Fruit fly (Drosophila melanogaster) whole organism, embryonic: Measurements from ENCODE around the gene Glut1.

ENCODE experiments used
- Aef1 ChIP-seq: fragments of 200-800 bp; sonication (Bioruptor generic); IDR thresholded peaks from 3 replicates; pipeline ENCODE4 v1.3.6; 2022; ENCODE audit warnings: missing biosample characterization, missing genetic modification characterization
- Bdp1 ChIP-seq: fragments of 200-800 bp; sonication (Bioruptor generic); optimal IDR thresholded peaks from 3 replicates; lab custom pipeline; 2016; ENCODE audit warnings: missing biosample characterization, missing genetic modification characterization
- C15 ChIP-seq: fragments of 200-800 bp; sonication (Bioruptor generic); IDR thresholded peaks from 3 replicates; pipeline ENCODE4 v1.3.6; 2022; ENCODE audit warnings: missing biosample characterization, missing genetic modification characterization
- CG10462 ChIP-seq: fragments of 200-800 bp; sonication (Bioruptor generic); optimal IDR thresholded peaks from 2 replicates; lab custom pipeline; 2016; ENCODE audit warnings: missing biosample characterization, missing genetic modification characterization
- CG11093 ChIP-seq: fragments of 200-800 bp; sonication (Bioruptor generic); IDR thresholded peaks from 3 replicates; pipeline ENCODE4 v1.3.6; 2022; ENCODE audit warnings: missing biosample characterization, missing genetic modification characterization
- CG11560 ChIP-seq: fragments of 200-800 bp; sonication (Bioruptor generic); IDR thresholded peaks from 3 replicates; pipeline ENCODE4 v1.3.6; 2022; ENCODE audit warnings: missing biosample characterization, missing genetic modification characterization
- CG11695 ChIP-seq: fragments of 200-800 bp; sonication (Bioruptor generic); IDR thresholded peaks from 3 replicates; pipeline ENCODE4 v1.3.6; 2022; ENCODE audit warnings: missing biosample characterization, missing genetic modification characterization
- CG11723 ChIP-seq: fragments of 200-800 bp; sonication (Bioruptor generic); optimal IDR thresholded peaks from 2 replicates; lab custom pipeline; 2017; ENCODE audit warnings: missing biosample characterization, mild to moderate bottlenecking, missing genetic modification characterization
- CG12071 ChIP-seq: fragments of 200-800 bp; sonication (Bioruptor generic); optimal IDR thresholded peaks from 3 replicates; lab custom pipeline; 2018; ENCODE audit warnings: missing biosample characterization, mild to moderate bottlenecking, missing genetic modification characterization
- CG1233 ChIP-seq: fragments of 200-800 bp; sonication (Bioruptor generic); optimal IDR thresholded peaks from 4 replicates; lab custom pipeline; 2018; ENCODE audit warnings: missing biosample characterization, mild to moderate bottlenecking, missing genetic modification characterization
- CG13123 ChIP-seq: fragments of 200-800 bp; sonication (Bioruptor generic); optimal IDR thresholded peaks from 2 replicates; lab custom pipeline; 2016; ENCODE audit warnings: missing biosample characterization, missing genetic modification characterization
- CG13424 ChIP-seq: fragments of 200-800 bp; sonication (Bioruptor generic); optimal IDR thresholded peaks from 2 replicates; lab custom pipeline; 2019; ENCODE audit warnings: missing biosample characterization, mild to moderate bottlenecking, missing genetic modification characterization, moderate library complexity
- CG15514 ChIP-seq: fragments of 200-800 bp; sonication (Bioruptor generic); optimal IDR thresholded peaks from 3 replicates; lab custom pipeline; 2017; ENCODE audit warnings: missing biosample characterization, missing genetic modification characterization, mild to moderate bottlenecking, moderate library complexity, missing genetic modification reagents
- CG18262 ChIP-seq: fragments of 200-800 bp; optimal IDR thresholded peaks from 3 replicates; lab custom pipeline; 2019; ENCODE audit warnings: missing biosample characterization, mild to moderate bottlenecking, missing genetic modification characterization, moderate library complexity
- CG2875 ChIP-seq: fragments of 200-800 bp; sonication (Bioruptor generic); optimal IDR thresholded peaks from 2 replicates; lab custom pipeline; 2017; ENCODE audit warnings: missing biosample characterization, mild to moderate bottlenecking, missing genetic modification characterization, missing genetic modification reagents
- CG3065 ChIP-seq: fragments of 200-800 bp; sonication (Bioruptor generic); optimal IDR thresholded peaks from 2 replicates; lab custom pipeline; 2016; ENCODE audit warnings: missing biosample characterization, missing genetic modification characterization
- CG3838 ChIP-seq: fragments of 200-800 bp; sonication (Bioruptor generic); optimal IDR thresholded peaks from 3 replicates; lab custom pipeline; 2016; ENCODE audit warnings: missing biosample characterization, missing genetic modification characterization
- CG4730 ChIP-seq: fragments of 200-800 bp; sonication (Bioruptor generic); IDR thresholded peaks from 2 replicates; pipeline ENCODE4 v1.3.6; 2022; ENCODE audit warnings: missing biosample characterization, missing genetic modification characterization
- CG6689 ChIP-seq: fragments of 200-800 bp; sonication (Bioruptor generic); IDR thresholded peaks from 2 replicates; pipeline ENCODE4 v1.3.6; 2022; ENCODE audit warnings: missing biosample characterization, missing genetic modification characterization
- CG7556 ChIP-seq: fragments of 200-800 bp; sonication (Bioruptor generic); optimal IDR thresholded peaks from 2 replicates; lab custom pipeline; 2017; ENCODE audit warnings: missing biosample characterization, mild to moderate bottlenecking, missing genetic modification characterization
- CG9817 ChIP-seq: fragments of 200-800 bp; sonication (Bioruptor generic); optimal IDR thresholded peaks from 2 replicates; lab custom pipeline; 2018; ENCODE audit warnings: missing biosample characterization, mild to moderate bottlenecking, missing genetic modification characterization, moderate library complexity
- D19B ChIP-seq: fragments of 200-800 bp; sonication (Bioruptor generic); optimal IDR thresholded peaks from 2 replicates; lab custom pipeline; 2017; ENCODE audit warnings: missing biosample characterization, mild to moderate bottlenecking, missing genetic modification characterization
- Dek ChIP-seq: fragments of 200-800 bp; sonication (Bioruptor generic); optimal IDR thresholded peaks from 3 replicates; lab custom pipeline; 2019; ENCODE audit warnings: missing biosample characterization, mild to moderate bottlenecking, missing genetic modification characterization, moderate library complexity
- E2f1 ChIP-seq: fragments of 200-800 bp; sonication (Bioruptor generic); IDR thresholded peaks from 2 replicates; pipeline ENCODE4 v1.3.6; 2022; ENCODE audit warnings: missing biosample characterization, missing genetic modification characterization
- Gug ChIP-seq: fragments of 200-800 bp; sonication (Bioruptor generic); IDR thresholded peaks from 4 replicates; pipeline ENCODE4 v1.3.6; 2022; ENCODE audit warnings: missing biosample characterization, missing genetic modification characterization
- HLH4C ChIP-seq: fragments of 200-800 bp; sonication (Bioruptor generic); IDR thresholded peaks from 3 replicates; pipeline ENCODE4 v1.3.6; 2022; ENCODE audit warnings: missing biosample characterization, missing genetic modification characterization; ENCODE audit not compliant: partially characterized antibody
- HLH54F ChIP-seq: fragments of 200-800 bp; sonication (Bioruptor generic); optimal IDR thresholded peaks from 3 replicates; lab custom pipeline; 2016; ENCODE audit warnings: missing biosample characterization, missing genetic modification characterization
- HmgZ ChIP-seq: fragments of 200-800 bp; sonication (Bioruptor generic); optimal IDR thresholded peaks from 2 replicates; lab custom pipeline; 2018; ENCODE audit warnings: missing biosample characterization, mild to moderate bottlenecking, missing genetic modification characterization
- Hmx ChIP-seq: fragments of 200-800 bp; sonication (Bioruptor generic); optimal IDR thresholded peaks from 2 replicates; lab custom pipeline; 2016; ENCODE audit warnings: missing biosample characterization, missing genetic modification characterization
- Hr51 ChIP-seq, 2 experiments: fragments of 200-800 bp; sonication (Bioruptor generic); optimal IDR thresholded peaks; 2 replicates in 1 of 2; 3 replicates in 1 of 2; lab custom pipeline; 2016 to 2018; ENCODE audit warnings: missing biosample characterization in 2 of 2, missing genetic modification characterization in 2 of 2, mild to moderate bottlenecking in 1 of 2, moderate library complexity in 1 of 2
- Hsf ChIP-seq: fragments of 200-800 bp; sonication (Bioruptor generic); optimal IDR thresholded peaks from 3 replicates; lab custom pipeline; 2016; ENCODE audit warnings: missing biosample characterization, missing genetic modification characterization
- Kr ChIP-seq: fragments of 200-800 bp; sonication (Bioruptor generic); optimal IDR thresholded peaks from 2 replicates; lab custom pipeline; 2017; ENCODE audit warnings: missing biosample characterization, mild to moderate bottlenecking, missing genetic modification characterization
- Usf ChIP-seq: fragments of 200-800 bp; sonication (Bioruptor generic); optimal IDR thresholded peaks from 2 replicates; lab custom pipeline; 2017; ENCODE audit warnings: missing genotype, missing biosample characterization, missing genetic modification characterization
- ac ChIP-seq: fragments of 200-800 bp; sonication (Bioruptor generic); optimal IDR thresholded peaks from 3 replicates; lab custom pipeline; 2017; ENCODE audit warnings: missing biosample characterization, mild to moderate bottlenecking, missing genetic modification characterization
- ash1 ChIP-seq: fragments of 200-800 bp; sonication (Bioruptor generic); optimal IDR thresholded peaks from 2 replicates; lab custom pipeline; 2018; ENCODE audit warnings: missing biosample characterization, mild to moderate bottlenecking, missing genetic modification characterization
- bowl ChIP-seq: fragments of 200-800 bp; sonication (Bioruptor generic); IDR thresholded peaks from 2 replicates; pipeline ENCODE4 v1.3.6; 2022; ENCODE audit warnings: missing biosample characterization, missing genetic modification characterization
- chinmo ChIP-seq: fragments of 200-800 bp; sonication (Bioruptor generic); IDR thresholded peaks from 4 replicates; pipeline ENCODE4 v1.3.6; 2022; ENCODE audit warnings: missing biosample characterization, missing genetic modification characterization; ENCODE audit not compliant: partially characterized antibody
- ci ChIP-seq: fragments of 200-800 bp; sonication (Bioruptor generic); IDR thresholded peaks from 3 replicates; pipeline ENCODE4 v1.3.6; 2022; ENCODE audit warnings: missing biosample characterization, missing genetic modification characterization
- dysf ChIP-seq: fragments of 200-800 bp; sonication (Bioruptor generic); IDR thresholded peaks from 3 replicates; pipeline ENCODE4 v1.3.6; 2022; ENCODE audit warnings: missing biosample characterization, missing genetic modification characterization
- emc ChIP-seq: fragments of 200-800 bp; sonication (Bioruptor generic); optimal IDR thresholded peaks from 2 replicates; lab custom pipeline; 2016; ENCODE audit warnings: missing biosample characterization, missing genetic modification characterization
- eve ChIP-seq, 2 experiments: fragments of >200 bp; optimal IDR thresholded peaks; 2 replicates each; lab custom pipeline; 2017; ENCODE audit warnings: missing biosample characterization in 2 of 2, missing genetic modification characterization in 2 of 2
- kay ChIP-seq: fragments of 200-800 bp; sonication (Bioruptor generic); optimal IDR thresholded peaks from 2 replicates; lab custom pipeline; 2016; ENCODE audit warnings: missing biosample characterization, missing genetic modification characterization
- odd ChIP-seq: fragments of 200-800 bp; sonication (Bioruptor generic); optimal IDR thresholded peaks from 2 replicates; lab custom pipeline; 2017; ENCODE audit warnings: missing biosample characterization, mild to moderate bottlenecking, missing genetic modification characterization
- peb ChIP-seq: fragments of 200-800 bp; sonication (Bioruptor generic); IDR thresholded peaks from 2 replicates; pipeline ENCODE4 v1.3.6; 2022; ENCODE audit warnings: missing biosample characterization, missing genetic modification characterization
- repo ChIP-seq: fragments of 200-800 bp; sonication (Bioruptor generic); optimal IDR thresholded peaks from 2 replicates; lab custom pipeline; 2016; ENCODE audit warnings: missing biosample characterization, missing genetic modification characterization
- stc ChIP-seq: fragments of 200-800 bp; sonication (Bioruptor generic); IDR thresholded peaks from 2 replicates; pipeline ENCODE4 v1.3.6; 2022; ENCODE audit warnings: missing biosample characterization, missing genetic modification characterization
- tap ChIP-seq: fragments of 200-800 bp; optimal IDR thresholded peaks from 3 replicates; lab custom pipeline; 2019; ENCODE audit warnings: missing biosample characterization, mild to moderate bottlenecking, missing genetic modification characterization, moderate library complexity
- unc-4 ChIP-seq: fragments of 200-800 bp; sonication (Bioruptor generic); IDR thresholded peaks from 2 replicates; pipeline ENCODE4 v1.3.6; 2022; ENCODE audit warnings: missing biosample characterization, missing genetic modification characterization; ENCODE audit not compliant: partially characterized antibody
- vnd ChIP-seq: fragments of 200-800 bp; sonication (Bioruptor generic); IDR thresholded peaks from 3 replicates; pipeline ENCODE4 v1.3.6; 2022; ENCODE audit warnings: missing biosample characterization, missing genetic modification characterization; ENCODE audit not compliant: partially characterized antibody
- zen ChIP-seq: fragments of 200-800 bp; sonication (Bioruptor generic); optimal IDR thresholded peaks from 3 replicates; lab custom pipeline; 2018; ENCODE audit warnings: missing biosample characterization, mild to moderate bottlenecking, missing genetic modification characterization, moderate library complexity

Glut1 gene

DNA sequence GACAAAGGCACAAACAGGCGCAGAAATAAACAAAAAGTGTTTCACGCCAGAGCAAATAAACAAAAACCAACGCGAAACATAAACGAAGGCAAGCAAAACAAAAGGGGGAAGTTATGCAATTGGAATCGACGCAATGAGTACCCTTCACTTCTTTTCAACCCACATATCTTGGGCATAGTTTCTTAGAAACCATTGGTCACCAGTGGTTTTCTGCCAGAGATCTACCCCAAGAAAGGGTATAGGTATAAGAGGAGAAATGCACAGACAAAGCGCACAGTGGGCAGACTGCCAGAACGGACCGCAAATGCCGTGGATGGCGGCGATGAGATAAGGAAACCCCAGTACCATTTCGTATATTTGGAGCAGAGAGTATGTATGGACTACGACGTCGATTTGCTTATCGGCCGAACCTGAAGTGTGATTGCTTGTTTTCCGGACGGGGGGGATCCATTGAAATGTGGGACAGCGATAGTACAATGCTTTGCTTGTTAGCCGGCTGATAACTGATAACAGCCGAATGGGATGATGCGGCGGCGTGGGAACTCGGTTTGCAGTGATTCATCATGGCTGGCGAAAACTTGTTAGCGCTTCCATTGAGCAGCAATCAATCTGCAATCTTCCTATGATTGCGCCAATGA is 117.2 kb downstream of the Glut1 start (continued):
- no peak for TF ChIP-seq CG11723
- no peak for TF ChIP-seq CG3838
- 0 out of 3 replicates have a peak, but pooled peaks have one; percentile 59 for TF ChIP-seq vnd (GFP tag; lab: Robert Waterston, UW)
- peak; percentile 24 for TF ChIP-seq kay (GFP tag; lab: Kevin White, UChicago)
- TF ChIP-seq CG2875 (GFP tag; lab: Kevin White, UChicago) = no peak
- no peak for TF ChIP-seq Dek (tag; lab: Kevin White, UChicago)
- TF ChIP-seq chinmo (GFP tag; lab: Robert Waterston, UW) = 0 out of 4 replicates have a peak, but pooled peaks have one; percentile 39
- peak; percentile 79 for TF ChIP-seq ci
- TF ChIP-seq CG12071 (GFP tag; lab: Kevin White, UChicago) = no peak
- peak; percentile 4 for TF ChIP-seq CG13424 (tag; lab: Kevin White, UChicago)
- TF ChIP-seq CG7556 (GFP tag; lab: Kevin White, UChicago) = no peak
- no peak for TF ChIP-seq odd
- peak; percentile 47; the same call in 2 of the 4 replicates for TF ChIP-seq Gug
- no peak for TF ChIP-seq Usf
- no peak for TF ChIP-seq Kr (GFP tag; lab: Kevin White, UChicago)
- TF ChIP-seq CG11560 (tag; lab: Robert Waterston, UW) = no peak
- TF ChIP-seq ac = no peak
- no peak for TF ChIP-seq eve (GFP tag; optimal IDR thresholded peaks at IDR 0.05; lab: Kevin White, UChicago)
- TF ChIP-seq peb (GFP tag; lab: Robert Waterston, UW) = no peak
- TF ChIP-seq CG6689 (GFP tag; lab: Robert Waterston, UW) = peak; percentile 50; the same call in 1 of the 2 replicates
- peak; percentile 66 for TF ChIP-seq E2f1
- no peak for TF ChIP-seq unc-4 (GFP tag; lab: Robert Waterston, UW)
- no peak for TF ChIP-seq CG4730 (GFP tag; lab: Robert Waterston, UW)
- no peak for TF ChIP-seq emc (GFP tag; lab: Kevin White, UChicago)
- peak in 1 of 2 experiments; percentile 49 for TF ChIP-seq Hr51 (GFP tag; optimal IDR thresholded peaks at IDR 0.05; lab: Kevin White, UChicago)
- peak; percentile 76 for TF ChIP-seq dysf (GFP tag; lab: Robert Waterston, UW)
- peak; percentile 19 for TF ChIP-seq Hsf (GFP tag; lab: Kevin White, UChicago)
- no peak for TF ChIP-seq CG3065
- no peak for TF ChIP-seq C15 (GFP tag; lab: Robert Waterston, UW)
- no peak for TF ChIP-seq zen (tag; lab: Kevin White, UChicago)
- peak; percentile 31 for TF ChIP-seq CG18262
- TF ChIP-seq HmgZ (tag; lab: Kevin White, UChicago) = no peak
- no peak for TF ChIP-seq CG13123 (GFP tag; lab: Kevin White, UChicago)
- peak; percentile 33 for TF ChIP-seq repo (GFP tag; lab: Kevin White, UChicago)
- no peak for TF ChIP-seq ash1 (GFP tag; lab: Kevin White, UChicago)
- TF ChIP-seq CG15514 (GFP tag; lab: Kevin White, UChicago) = no peak
- TF ChIP-seq CG11093 (GFP tag; lab: Robert Waterston, UW) = 0 out of 3 replicates have a peak, but pooled peaks have one; percentile 26
- no peak for TF ChIP-seq HLH54F (GFP tag; lab: Kevin White, UChicago)
- TF ChIP-seq CG9817 = no peak
- TF ChIP-seq stc (GFP tag; lab: Robert Waterston, UW) = no peak
- no peak for TF ChIP-seq Bdp1 (GFP tag; lab: Kevin White, UChicago)
- TF ChIP-seq CG10462 (GFP tag; lab: Kevin White, UChicago) = no peak
- TF ChIP-seq CG1233 (GFP tag; lab: Kevin White, UChicago) = no peak
- no peak; the same call in 2 of the 3 replicates for TF ChIP-seq CG11695 (GFP tag; lab: Robert Waterston, UW)
- TF ChIP-seq D19B = peak; percentile 86
- no peak for TF ChIP-seq HLH4C (GFP tag; lab: Robert Waterston, UW)
- TF ChIP-seq Hmx (GFP tag; lab: Kevin White, UChicago) = no peak
- peak; percentile 4 for TF ChIP-seq tap (tag; lab: Kevin White, UChicago)
- TF ChIP-seq Aef1 (GFP tag; lab: Robert Waterston, UW) = peak; percentile 46; the same call in 2 of the 3 replicates
- TF ChIP-seq bowl (GFP tag; lab: Robert Waterston, UW) = 0 out of 2 replicates have a peak, but pooled peaks have one; percentile 11
